Worm (Caenorhabditis elegans) whole organism, young adult: ENCODE measurements around the gene clec-127.

Experiments
- C06A6.2 ChIP-seq: fragments of 200-800 bp; sonication (Bioruptor generic); conservative IDR thresholded peaks from 2 replicates; pipeline ENCODE4 v1.3.6; 2022; ENCODE audit warnings: missing genetic modification characterization, missing compliant biosample characterization
- F10E7.11 ChIP-seq: sonication (generic microtip); optimal IDR thresholded peaks from 2 replicates; lab custom pipeline; 2017; ENCODE audit warnings: mild to moderate bottlenecking, missing genetic modification characterization, moderate library complexity, missing compliant biosample characterization
- F55B11.4 ChIP-seq: sonication (generic microtip); optimal IDR thresholded peaks from 2 replicates; lab custom pipeline; 2016; ENCODE audit warnings: missing compliant biosample characterization, missing genetic modification characterization, borderline replicate concordance; ENCODE audit not compliant: insufficient read depth
- Y53G8AR.9 ChIP-seq: fragments of 200-800 bp; sonication (Bioruptor generic); conservative IDR thresholded peaks from 2 replicates; pipeline ENCODE4 v1.3.6; 2022; ENCODE audit warnings: missing genetic modification reagents, missing genetic modification characterization, missing compliant biosample characterization
- Y56A3A.18 ChIP-seq: fragments of 200-800 bp; sonication (Bioruptor generic); IDR thresholded peaks from 2 replicates; pipeline ENCODE4 v1.3.6; 2022; ENCODE audit warnings: missing genetic modification reagents, missing genetic modification characterization, missing compliant biosample characterization
- Y67H2A.10 ChIP-seq: fragments of 200-800 bp; sonication (Bioruptor generic); conservative IDR thresholded peaks from 2 replicates; pipeline ENCODE4 v1.3.6; 2022; ENCODE audit warnings: missing genetic modification reagents, missing genetic modification characterization, missing compliant biosample characterization
- Y79H2A.3 ChIP-seq: fragments of 200-800 bp; sonication (Bioruptor generic); conservative IDR thresholded peaks from 2 replicates; pipeline ENCODE4 v1.3.6; 2022; ENCODE audit warnings: missing genetic modification reagents, missing genetic modification characterization, missing compliant biosample characterization
- Y95B8A.8 ChIP-seq: fragments of 200-800 bp; sonication (Bioruptor generic); IDR thresholded peaks from 2 replicates; pipeline ENCODE4 v1.3.6; 2022; ENCODE audit warnings: missing genetic modification reagents, missing genetic modification characterization, missing compliant biosample characterization
- attf-3 ChIP-seq: fragments of 200-800 bp; sonication (Bioruptor generic); conservative IDR thresholded peaks from 2 replicates; pipeline ENCODE4 v1.3.6; 2022; ENCODE audit warnings: missing genetic modification reagents, missing genetic modification characterization, missing compliant biosample characterization
- bed-2 ChIP-seq: fragments of 200-800 bp; sonication (Bioruptor generic); IDR thresholded peaks from 2 replicates; pipeline ENCODE4 v1.3.6; 2022; ENCODE audit warnings: missing genetic modification reagents, missing genetic modification characterization, missing compliant biosample characterization
- ceh-58 ChIP-seq: fragments of 200-800 bp; sonication (Bioruptor generic); IDR thresholded peaks from 2 replicates; pipeline ENCODE4 v1.3.6; 2022; ENCODE audit warnings: missing genetic modification characterization, missing compliant biosample characterization
- dpl-1 ChIP-seq: fragments of 150-350 bp; optimal IDR thresholded peaks from 2 replicates; lab custom pipeline; 2014; ENCODE audit warnings: missing biosample characterization, missing genetic modification reagents, missing genetic modification characterization
- egl-18 ChIP-seq: fragments of 200-800 bp; sonication (Bioruptor generic); IDR thresholded peaks from 2 replicates; pipeline ENCODE4 v1.3.6; 2022; ENCODE audit warnings: missing genetic modification reagents, missing genetic modification characterization, missing compliant biosample characterization
- egl-44 ChIP-seq: fragments of 200-800 bp; sonication (Bioruptor generic); IDR thresholded peaks from 2 replicates; pipeline ENCODE4 v1.3.6; 2022; ENCODE audit warnings: missing genetic modification reagents, missing genetic modification characterization, missing compliant biosample characterization
- gei-17 ChIP-seq: fragments of 200-800 bp; sonication (Bioruptor generic); optimal IDR thresholded peaks from 2 replicates; lab custom pipeline; 2018; ENCODE audit warnings: mild to moderate bottlenecking, missing genetic modification characterization, missing compliant biosample characterization
- lag-1 ChIP-seq: fragments of 200-800 bp; sonication (Bioruptor generic); IDR thresholded peaks from 2 replicates; pipeline ENCODE4 v1.3.6; 2022; ENCODE audit warnings: missing genetic modification reagents, missing genetic modification characterization, missing compliant biosample characterization
- let-526 ChIP-seq: fragments of 200-800 bp; sonication (Bioruptor generic); IDR thresholded peaks from 2 replicates; pipeline ENCODE4 v1.3.6; 2022; ENCODE audit warnings: missing genetic modification reagents, missing genetic modification characterization, missing compliant biosample characterization
- lin-40 ChIP-seq: sonication (generic microtip); optimal IDR thresholded peaks from 2 replicates; lab custom pipeline; 2016; ENCODE audit warnings: missing genetic modification characterization, mild to moderate bottlenecking, missing compliant biosample characterization, missing genotype, missing genetic modification reagents
- lin-54 ChIP-seq: fragments of 200-800 bp; sonication (Bioruptor generic); optimal IDR thresholded peaks from 2 replicates; lab custom pipeline; 2018; ENCODE audit warnings: mild to moderate bottlenecking, missing genetic modification characterization, missing compliant biosample characterization
- lsy-27 ChIP-seq: sonication (generic microtip); optimal IDR thresholded peaks from 2 replicates; lab custom pipeline; 2017; ENCODE audit warnings: missing genetic modification characterization, mild to moderate bottlenecking, missing compliant biosample characterization, antibody characterized with exemption, missing genotype, borderline replicate concordance; ENCODE audit not compliant: insufficient read depth
- madf-10 ChIP-seq: sonication (generic microtip); optimal IDR thresholded peaks from 2 replicates; lab custom pipeline; 2016; ENCODE audit warnings: mild to moderate bottlenecking, missing genetic modification characterization, missing compliant biosample characterization
- madf-6 ChIP-seq: fragments of 200-800 bp; sonication (Bioruptor generic); IDR thresholded peaks from 2 replicates; pipeline ENCODE4 v1.3.6; 2022; ENCODE audit warnings: missing genetic modification reagents, missing genetic modification characterization, missing compliant biosample characterization
- mcd-1 ChIP-seq: fragments of 200-800 bp; sonication (Bioruptor generic); IDR thresholded peaks from 2 replicates; pipeline ENCODE4 v1.3.6; 2022; ENCODE audit warnings: missing genetic modification reagents, missing genetic modification characterization, missing compliant biosample characterization
- rcor-1 ChIP-seq: fragments of 200-800 bp; sonication (Bioruptor generic); IDR thresholded peaks from 2 replicates; pipeline ENCODE4 v1.3.6; 2022; ENCODE audit warnings: missing genetic modification reagents, missing genetic modification characterization, missing compliant biosample characterization
- repo-1 ChIP-seq: sonication (generic microtip); optimal IDR thresholded peaks from 2 replicates; lab custom pipeline; 2017; ENCODE audit warnings: mild to moderate bottlenecking, missing genetic modification characterization, missing compliant biosample characterization
- sea-2 ChIP-seq: fragments of 200-800 bp; sonication (Bioruptor generic); IDR thresholded peaks from 2 replicates; pipeline ENCODE4 v1.3.6; 2022; ENCODE audit warnings: missing genetic modification characterization, missing compliant biosample characterization
- snpc-1.1 ChIP-seq: sonication (generic microtip); optimal IDR thresholded peaks from 2 replicates; lab custom pipeline; 2017; ENCODE audit warnings: missing genetic modification characterization, mild to moderate bottlenecking, missing compliant biosample characterization, antibody characterized with exemption, moderate library complexity, missing genotype, missing genetic modification reagents; ENCODE audit not compliant: insufficient read depth
- snpc-3.4 ChIP-seq: sonication (generic microtip); optimal IDR thresholded peaks from 2 replicates; lab custom pipeline; 2017; ENCODE audit warnings: missing genetic modification characterization, mild to moderate bottlenecking, missing compliant biosample characterization, antibody characterized with exemption, moderate library complexity, missing genotype, missing genetic modification reagents
- snpc-4 ChIP-seq, 5 experiments: fragments of 150-350 bp in 1 of 5; sonication (generic microtip) in 4 of 5; optimal IDR thresholded peaks; 2 replicates each; lab custom pipeline; 2014 to 2018; ENCODE audit warnings: missing genetic modification characterization in 5 of 5, missing biosample characterization in 3 of 5, antibody characterized with exemption in 2 of 5, mild to moderate bottlenecking in 2 of 5, missing compliant biosample characterization in 2 of 5, missing genotype in 2 of 5, moderate library complexity in 2 of 5, missing genetic modification reagents in 1 of 5
- tbp1 ChIP-seq: fragments of 200-800 bp; sonication (Bioruptor generic); optimal IDR thresholded peaks from 2 replicates; lab custom pipeline; 2018; ENCODE audit warnings: mild to moderate bottlenecking, missing genetic modification characterization, missing compliant biosample characterization
- tlf-1 ChIP-seq: fragments of 200-800 bp; sonication (Bioruptor generic); optimal IDR thresholded peaks from 2 replicates; lab custom pipeline; 2018; ENCODE audit warnings: mild to moderate bottlenecking, missing genetic modification characterization, missing compliant biosample characterization
- unc-130 ChIP-seq: sonication (generic microtip); optimal IDR thresholded peaks from 2 replicates; lab custom pipeline; 2016; ENCODE audit warnings: missing genetic modification reagents, missing genetic modification characterization, missing compliant biosample characterization
- zim-3 ChIP-seq: sonication (generic microtip); optimal IDR thresholded peaks from 2 replicates; lab custom pipeline; 2017; ENCODE audit warnings: mild to moderate bottlenecking, missing genetic modification characterization, moderate library complexity, missing compliant biosample characterization
- ztf-28 ChIP-seq: fragments of 200-800 bp; sonication (Bioruptor generic); IDR thresholded peaks from 2 replicates; pipeline ENCODE4 v1.3.6; 2022; ENCODE audit warnings: missing genetic modification reagents, missing genetic modification characterization, missing compliant biosample characterization
- ztf-3 ChIP-seq: fragments of 200-800 bp; sonication (Bioruptor generic); optimal IDR thresholded peaks from 2 replicates; lab custom pipeline; 2018; ENCODE audit warnings: mild to moderate bottlenecking, missing genetic modification characterization, missing compliant biosample characterization
- ztf-6 ChIP-seq: fragments of 200-800 bp; sonication (Bioruptor generic); IDR thresholded peaks from 2 replicates; pipeline ENCODE4 v1.3.6; 2022; ENCODE audit warnings: missing genetic modification reagents, missing genetic modification characterization, missing compliant biosample characterization

The clec-127 gene

DNA sequence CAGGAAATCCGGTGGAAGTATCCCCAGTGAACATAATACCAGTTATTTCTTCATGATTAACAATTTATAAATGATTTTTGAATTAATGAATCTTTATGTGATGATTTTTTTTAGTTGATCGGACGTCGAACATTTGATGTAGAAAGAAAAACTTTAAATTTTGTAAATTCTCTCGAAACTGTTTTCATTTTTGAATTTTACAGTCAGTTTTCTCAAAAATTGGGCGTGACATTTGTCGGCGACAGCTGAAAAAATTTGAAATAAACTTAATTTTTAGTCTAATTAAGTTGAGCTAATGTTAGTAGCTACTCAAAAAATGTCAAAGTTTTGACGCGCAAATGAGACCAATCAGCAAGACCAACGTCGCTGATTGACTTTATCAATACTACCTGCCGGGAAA, 14.4 kb upstream of the clec-127 start, which contains the start of gene srh-60:
srh-60 (plus strand) TSS at position 301 of the 400 bp plus-strand sequence.
- no peak for TF ChIP-seq zim-3 (tag; lab: Kevin White, UChicago)
- no peak for TF ChIP-seq ztf-6
- TF ChIP-seq egl-18 (GFP tag; lab: Robert Waterston, UW) = no peak
- no peak for TF ChIP-seq mcd-1 (GFP tag; lab: Robert Waterston, UW)
- TF ChIP-seq lin-54 (GFP tag; lab: Kevin White, UChicago) = no peak
- no peak for TF ChIP-seq F10E7.11
- TF ChIP-seq lsy-27 (tag; lab: Kevin White, UChicago) = no peak
- no peak for TF ChIP-seq F55B11.4 (tag; lab: Kevin White, UChicago)
- no peak for TF ChIP-seq snpc-4 (GFP tag; optimal IDR thresholded peaks at IDR 0.05; lab: Kevin White, UChicago)
- no peak for TF ChIP-seq snpc-4 (tag; optimal IDR thresholded peaks at IDR 0.05; lab: Kevin White, UChicago)

DNA sequence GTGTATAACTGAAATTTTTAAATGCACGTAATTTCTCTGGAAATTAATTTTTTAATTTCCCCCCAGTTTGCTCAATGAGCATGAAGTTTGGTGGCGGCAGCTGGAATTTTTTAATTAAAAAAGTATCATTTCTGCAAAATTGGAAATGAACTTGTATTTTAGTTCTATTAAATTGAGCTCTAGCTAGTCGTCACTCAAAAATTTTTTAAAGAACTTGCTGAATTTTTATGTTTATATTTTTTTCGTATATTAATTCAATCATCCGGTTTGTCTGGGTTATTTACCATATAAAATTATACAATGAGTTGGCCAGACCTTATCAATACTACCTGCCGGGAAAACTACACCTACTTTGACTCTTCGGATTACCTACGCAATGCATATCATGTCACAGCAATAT, 12.7 kb upstream of the clec-127 start, which contains the start of gene srh-59:
srh-59 (plus strand) TSS at position 301 of the 400 bp plus-strand sequence.
- TF ChIP-seq ceh-58 (GFP tag; lab: Robert Waterston, UW) (no peak), madf-10 (tag; lab: Kevin White, UChicago) (no peak), snpc-4 (GFP tag; optimal IDR thresholded peaks at IDR 0.05; lab: Kevin White, UChicago) (no peak), snpc-4 (tag; optimal IDR thresholded peaks at IDR 0.05; lab: Kevin White, UChicago) (no peak), ztf-28 (no peak), Y56A3A.18 (GFP tag; lab: Robert Waterston, UW) (no peak), tbp1 (GFP tag; lab: Kevin White, UChicago) (no peak), unc-130 (GFP tag; lab: Kevin White, UChicago) (no peak), Y53G8AR.9 (GFP tag; lab: Robert Waterston, UW) (no peak), ztf-3 (GFP tag; lab: Kevin White, UChicago) (no peak), lag-1 (GFP tag; lab: Robert Waterston, UW) (no peak)

DNA sequence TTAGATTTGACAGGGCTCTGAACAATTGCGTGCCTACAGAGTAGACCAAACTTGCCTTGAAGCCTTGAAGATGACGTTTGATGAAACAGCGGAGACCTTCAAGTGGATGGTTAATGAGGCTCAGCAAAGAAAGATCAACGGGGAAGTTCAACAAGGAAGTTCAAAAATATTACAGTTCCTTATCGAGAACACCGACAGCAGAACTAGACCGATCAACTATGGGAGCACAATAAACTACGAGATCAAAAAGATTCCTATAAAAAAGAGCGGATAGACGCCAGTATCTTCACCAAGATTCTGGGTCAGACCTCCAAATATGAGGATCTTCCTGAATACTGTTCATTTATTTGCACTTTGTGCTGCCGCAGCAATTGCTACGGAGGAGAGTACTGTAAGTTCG, 10.7 kb upstream of the clec-127 start, which contains the start of gene clec-134:
clec-134 (plus strand) TSS at position 301 of the 400 bp plus-strand sequence.
- no peak for TF ChIP-seq Y95B8A.8 (GFP tag; lab: Robert Waterston, UW)

DNA sequence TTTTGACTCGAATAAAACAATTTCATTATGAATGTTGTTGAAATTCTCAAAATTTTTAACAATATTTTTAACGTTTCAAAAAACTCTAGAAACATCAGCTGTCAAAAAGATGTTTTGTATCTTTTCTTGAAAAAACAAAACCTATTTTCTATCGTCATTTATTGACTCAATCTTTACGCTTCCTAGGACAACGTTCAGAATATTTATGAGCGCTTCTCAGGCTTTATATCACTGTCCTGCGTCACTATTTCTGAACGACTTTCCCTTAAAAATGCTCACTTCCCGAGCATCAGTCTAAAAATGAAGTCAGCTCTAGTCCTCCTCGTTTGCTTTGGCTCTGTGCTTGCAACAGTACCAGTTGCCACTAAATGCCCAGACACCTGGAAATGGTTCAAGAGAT, 9.1 kb upstream of the clec-127 start, which contains the start of gene clec-133:
clec-133 (plus strand) TSS at position 301 of the 400 bp plus-strand sequence.
- TF ChIP-seq tlf-1 (no peak), ztf-6 (no peak), repo-1 (tag; lab: Kevin White, UChicago) (no peak), attf-3 (no peak), snpc-3.4 (tag; lab: Kevin White, UChicago) (no peak), lin-40 (tag; lab: Kevin White, UChicago) (no peak), madf-10 (tag; lab: Kevin White, UChicago) (no peak)

DNA sequence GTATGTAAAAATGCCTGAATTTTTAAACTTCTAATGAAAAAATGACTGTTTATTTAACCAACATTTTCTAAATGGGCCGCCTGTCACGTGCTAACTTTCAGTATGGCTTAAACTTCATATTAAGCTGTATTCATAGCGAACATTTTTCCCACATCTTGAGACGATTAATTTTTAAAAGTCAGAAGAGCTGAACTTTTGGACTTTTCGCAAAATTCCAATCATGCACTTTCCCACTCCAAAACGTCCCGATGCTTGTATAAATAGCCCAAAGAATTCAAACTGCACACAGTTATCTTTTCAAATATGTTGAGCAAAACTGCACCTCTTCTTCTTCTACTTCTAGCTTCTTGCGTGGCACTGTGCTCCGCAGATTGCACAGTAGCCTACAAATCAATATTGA, 7.7 kb upstream of the clec-127 start, which contains the start of gene clec-132:
clec-132 (plus strand) TSS at position 301 of the 400 bp plus-strand sequence.
- TF ChIP-seq C06A6.2 (GFP tag; lab: Robert Waterston, UW) (no peak), dpl-1 (GFP tag; lab: Kevin White, UChicago) (no peak), sea-2 (GFP tag; lab: Robert Waterston, UW) (no peak), bed-2 (no peak), gei-17 (GFP tag; lab: Kevin White, UChicago) (no peak), lin-54 (GFP tag; lab: Kevin White, UChicago) (no peak), rcor-1 (GFP tag; lab: Robert Waterston, UW) (no peak), ztf-28 (no peak), Y67H2A.10 (GFP tag; lab: Robert Waterston, UW) (no peak), madf-6 (GFP tag; lab: Robert Waterston, UW) (no peak), tbp1 (GFP tag; lab: Kevin White, UChicago) (no peak), egl-44 (GFP tag; lab: Robert Waterston, UW) (no peak), let-526 (GFP tag; lab: Robert Waterston, UW) (no peak), Y79H2A.3 (GFP tag; lab: Robert Waterston, UW) (no peak), snpc-1.1 (tag; lab: Kevin White, UChicago) (no peak)
